Worm (Caenorhabditis elegans): ENCODE data around the gene C40A11.6.

- TF ChIP-seq K09A11.1 (tag; optimal IDR thresholded peaks at IDR 0.05; ENCODE audit: insufficient read depth) (no peak), ceh-22 (tag; optimal IDR thresholded peaks at IDR 0.05) (no peak), rnt-1 (tag; optimal IDR thresholded peaks at IDR 0.05) (no peak), ceh-24 (tag; optimal IDR thresholded peaks at IDR 0.05) (no peak), ama-1 (optimal IDR thresholded peaks at IDR 0.05) (no peak), tbx-2 (tag; optimal IDR thresholded peaks at IDR 0.05) (no peak), hlh-30 (tag; optimal IDR thresholded peaks at IDR 0.05; ENCODE audit: insufficient read depth) (no peak), nhr-11 (tag; optimal IDR thresholded peaks at IDR 0.05) (no peak), C38D4.7 (GFP tag; optimal IDR thresholded peaks at IDR 0.05) (no peak)
These were observed 9.9 kb downstream of the C40A11.6 start, which contains the start of gene hpo-7 for ce11 chrII:2135604-2136003.
